Fruit fly (Drosophila melanogaster) whole organism: Measurements from ENCODE around the gene Rh5.

ENCODE experiments used
- CG8478 ChIP-seq: fragments of >200 bp; optimal IDR thresholded peaks from 2 replicates; lab custom pipeline; 2018; ENCODE audit warnings: inconsistent platforms
- psq ChIP-seq: fragments of >200 bp; optimal IDR thresholded peaks from 2 replicates; lab custom pipeline; 2017
- usp ChIP-seq: fragments of >200 bp; optimal IDR thresholded peaks from 2 replicates; lab custom pipeline; 2017; ENCODE audit warnings: missing biosample characterization, missing genetic modification characterization, mixed read lengths

DNA sequence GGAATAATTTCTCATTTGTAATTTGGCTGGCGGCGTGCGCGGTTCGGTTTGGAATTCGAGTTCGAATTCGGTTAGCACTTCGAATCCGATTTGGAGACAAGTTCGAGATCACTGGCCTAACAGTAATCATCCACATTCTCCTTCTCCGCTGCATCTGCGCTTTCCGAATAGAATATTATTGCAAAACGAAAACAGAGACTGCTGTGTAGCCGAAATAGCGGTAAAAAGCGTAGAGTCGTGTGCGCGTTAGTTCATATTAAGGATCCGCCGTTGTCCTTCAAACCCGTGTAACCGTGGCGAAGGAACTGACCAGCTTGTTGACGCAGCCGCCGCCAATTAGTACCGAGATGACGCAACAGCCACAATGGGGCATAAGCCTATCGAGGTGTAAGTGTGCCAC, 19.5 kb downstream of the Rh5 start, which contains the start of gene dmGlut:
- TF ChIP-seq CG8478 (lab: Kevin White, UChicago) (no peak), usp (GFP tag; lab: Kevin White, UChicago) (no peak), psq (lab: Kevin White, UChicago) (no peak)
